Fruit fly (Drosophila melanogaster): ENCODE measurements around the gene CG2961.

dm6 chrX:10202595-10202994 is 30.3 kb downstream of the CG2961 start:
- TF ChIP-seq psq (optimal IDR thresholded peaks at IDR 0.05), result no peak
- TF ChIP-seq Dll (optimal IDR thresholded peaks at IDR 0.05), result no peak
- no peak for TF ChIP-seq CG8478 (optimal IDR thresholded peaks at IDR 0.05)
- no peak for TF ChIP-seq EcR (GFP tag; optimal IDR thresholded peaks at IDR 0.05)
